Fruit fly (Drosophila melanogaster) whole organism, pupa: ENCODE data around the gene CG6295.

Source experiments
- CG10348 ChIP-seq: fragments of 200-800 bp; sonication (Bioruptor generic); IDR thresholded peaks from 2 replicates; pipeline ENCODE4 v1.3.6; 2022; ENCODE audit warnings: missing biosample characterization, missing genetic modification characterization
- CG12605 ChIP-seq: fragments of 200-800 bp; sonication (Bioruptor generic); IDR thresholded peaks from 2 replicates; pipeline ENCODE4 v1.3.6; 2022; ENCODE audit warnings: missing biosample characterization, missing genetic modification characterization
- CG13204 ChIP-seq: fragments of 200-800 bp; sonication (Bioruptor generic); optimal IDR thresholded peaks from 2 replicates; lab custom pipeline; 2018; ENCODE audit warnings: missing biosample characterization, mild to moderate bottlenecking, missing genetic modification characterization, moderate library complexity
- CG14655 ChIP-seq: fragments of 200-800 bp; sonication (Bioruptor generic); optimal IDR thresholded peaks from 3 replicates; lab custom pipeline; 2017; ENCODE audit warnings: mild to moderate bottlenecking, missing biosample characterization, missing genetic modification reagents, missing genetic modification characterization
- CG32121 ChIP-seq: fragments of 200-800 bp; sonication (Bioruptor generic); IDR thresholded peaks from 2 replicates; pipeline ENCODE4 v1.3.6; 2022; ENCODE audit warnings: missing biosample characterization, missing genetic modification characterization
- CG4496 ChIP-seq: fragments of 200-800 bp; sonication (Bioruptor generic); IDR thresholded peaks from 3 replicates; pipeline ENCODE4 v1.3.6; 2022; ENCODE audit warnings: missing biosample characterization, missing genetic modification characterization
- CG8159 ChIP-seq: fragments of 200-800 bp; sonication (Bioruptor generic); optimal IDR thresholded peaks from 3 replicates; lab custom pipeline; 2018; ENCODE audit warnings: missing biosample characterization, mild to moderate bottlenecking, missing genetic modification characterization, moderate library complexity
- CG8301 ChIP-seq: fragments of 200-800 bp; sonication (Bioruptor generic); optimal IDR thresholded peaks from 2 replicates; lab custom pipeline; 2018; ENCODE audit warnings: missing biosample characterization, mild to moderate bottlenecking, missing genetic modification characterization
- D1 ChIP-seq: fragments of 200-800 bp; sonication (Bioruptor generic); optimal IDR thresholded peaks from 2 replicates; lab custom pipeline; 2018; ENCODE audit warnings: missing biosample characterization, mild to moderate bottlenecking, missing genetic modification characterization, moderate library complexity
- Pif1A ChIP-seq: fragments of 200-800 bp; sonication (Bioruptor generic); optimal IDR thresholded peaks from 3 replicates; lab custom pipeline; 2016; ENCODE audit warnings: missing biosample characterization, missing genetic modification characterization
- Pif1B ChIP-seq: fragments of 200-800 bp; sonication (Bioruptor generic); optimal IDR thresholded peaks from 3 replicates; lab custom pipeline; 2016; ENCODE audit warnings: missing biosample characterization, missing genetic modification characterization
- fd96Ca ChIP-seq: fragments of 200-800 bp; sonication (Bioruptor generic); IDR thresholded peaks from 3 replicates; pipeline ENCODE4 v1.3.6; 2022; ENCODE audit warnings: missing biosample characterization, missing genetic modification characterization
- gl ChIP-seq: fragments of 200-800 bp; sonication (Bioruptor generic); optimal IDR thresholded peaks from 2 replicates; lab custom pipeline; 2018; ENCODE audit warnings: missing biosample characterization, mild to moderate bottlenecking, missing genetic modification characterization

DNA sequence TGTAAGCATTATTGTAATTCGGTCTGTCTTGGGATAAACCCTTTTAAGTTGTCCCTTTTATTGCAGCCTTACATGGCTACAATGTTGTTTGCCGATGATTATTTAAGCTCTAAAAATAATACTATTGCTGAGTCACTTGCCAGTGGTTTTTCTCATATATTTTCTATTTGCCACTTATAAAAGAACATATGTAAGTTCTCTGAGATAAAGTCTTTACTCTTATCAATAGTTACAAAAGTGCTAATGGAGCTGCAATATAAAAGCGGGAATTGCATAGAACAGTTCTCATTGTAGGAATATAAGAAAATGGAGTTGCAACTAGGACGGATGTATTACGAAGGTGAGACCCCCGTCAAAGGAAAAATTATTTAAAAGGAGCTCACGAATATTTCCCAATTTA is 7.4 kb downstream of the CG6295 start, which contains the start of gene CG31077:
- TF ChIP-seq CG8159 (no peak), CG13204 (no peak), CG32121 (no peak), CG4496 (GFP tag; lab: Robert Waterston, UW) (no peak), D1 (no peak), CG14655 (no peak), Pif1B (GFP tag; lab: Kevin White, UChicago) (no peak), CG12605 (GFP tag; lab: Robert Waterston, UW) (no peak), gl (tag; lab: Kevin White, UChicago) (no peak), CG10348 (no peak), CG8301 (no peak), fd96Ca (GFP tag; lab: Robert Waterston, UW) (no peak), Pif1A (no peak)
